Worm (Caenorhabditis elegans): ENCODE measurements around the gene dmsr-16.
A peak's percentile ranks its signal among the peaks of the same experiment; 100 is the strongest.

The dmsr-16 gene

DNA sequence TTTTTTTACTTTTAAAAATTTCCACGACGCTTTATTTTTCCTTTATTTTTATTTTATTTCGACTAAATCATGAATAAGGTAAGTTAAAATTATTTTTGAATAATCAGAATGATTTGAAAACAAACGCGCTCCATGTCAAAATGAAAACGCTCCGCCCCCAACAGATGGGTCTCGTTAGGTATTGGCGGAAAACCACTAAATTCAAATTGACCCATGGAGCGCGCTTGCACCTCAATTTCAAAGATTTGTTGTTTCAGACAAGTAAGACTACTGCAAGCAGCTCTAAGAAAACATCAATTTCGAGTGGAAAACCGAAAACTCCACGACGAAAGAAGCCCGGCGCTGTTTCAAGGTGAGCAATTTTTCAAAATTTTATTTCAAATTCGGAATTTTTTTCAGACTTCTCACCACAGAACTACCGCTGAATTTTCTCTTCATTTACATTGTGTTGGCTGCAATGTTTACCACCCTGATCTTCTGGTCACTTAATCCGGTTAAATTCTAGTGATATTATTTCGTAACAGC, 20.9 kb downstream of the dmsr-16 start, which contains the start of gene ZC404.2:
TSS of gene ZC404.2 (plus strand) at position 47 of the 525 bp plus-strand sequence.
- TF ChIP-seq mdl-1 (tag; optimal IDR thresholded peaks at IDR 0.05) = no peak
- no peak for TF ChIP-seq mml-1 (tag; optimal IDR thresholded peaks at IDR 0.05)
- no peak for TF ChIP-seq egl-5 (tag; optimal IDR thresholded peaks at IDR 0.05)
- no peak for TF ChIP-seq tbx-2 (tag; optimal IDR thresholded peaks at IDR 0.05)
- TF ChIP-seq ztf-11 (tag; optimal IDR thresholded peaks at IDR 0.05) = no peak
- no peak for TF ChIP-seq pha-4 (tag; optimal IDR thresholded peaks at IDR 0.05)
- TF ChIP-seq nhr-28 (tag; optimal IDR thresholded peaks at IDR 0.05) = no peak
- no peak for TF ChIP-seq egl-27 (tag; optimal IDR thresholded peaks at IDR 0.05)

DNA sequence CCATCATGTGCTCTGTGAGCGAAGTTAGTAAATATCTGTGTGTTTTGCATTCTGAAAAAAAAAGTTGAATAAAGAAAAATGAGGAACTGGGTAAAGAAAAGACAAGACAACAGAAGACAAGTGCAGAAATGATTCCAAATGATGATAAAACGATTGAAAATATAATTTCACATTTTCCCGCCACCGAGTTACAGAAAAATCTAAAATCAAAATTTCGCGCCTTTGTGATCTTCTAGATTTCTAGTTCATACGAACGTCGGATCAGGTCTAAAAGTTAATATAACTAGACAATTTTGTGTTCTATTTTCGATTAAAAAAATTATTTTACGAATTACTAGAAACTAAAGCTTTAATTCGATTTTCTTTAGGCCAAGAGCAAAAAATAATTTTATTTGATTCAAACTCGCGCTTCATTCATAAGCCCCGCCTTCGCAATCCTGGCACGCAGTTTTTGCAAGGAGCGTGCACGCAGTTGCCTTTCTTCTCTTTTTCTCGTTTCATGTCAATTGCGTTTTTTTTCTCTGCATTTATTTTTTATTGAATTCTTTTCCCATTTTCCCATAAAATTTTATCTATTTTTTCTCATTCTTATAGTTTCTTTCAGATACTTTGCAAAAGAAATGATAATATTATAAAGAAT, 23.9 kb downstream of the dmsr-16 start, which contains the start of the genes spn-4 and spe-39:
TSS of gene spn-4 (minus strand) at position 51 of the 640 bp plus-strand sequence.
TSS of gene spe-39 (plus strand) at position 599 of the 640 bp plus-strand sequence.
- no peak for TF ChIP-seq daf-12 (tag; optimal IDR thresholded peaks at IDR 0.05)
- peak; percentile 77 for TF ChIP-seq nhr-43 (tag; optimal IDR thresholded peaks at IDR 0.05; ENCODE audit: poor library complexity, severe bottlenecking)
- peak; percentile 29 for TF ChIP-seq pqm-1 (tag; optimal IDR thresholded peaks at IDR 0.05)
- TF ChIP-seq nhr-25 (tag; optimal IDR thresholded peaks at IDR 0.05) = peak; percentile 34
- TF ChIP-seq ceh-9 (tag; optimal IDR thresholded peaks at IDR 0.05) = no peak
- no peak for TF ChIP-seq aly-2 (tag; optimal IDR thresholded peaks at IDR 0.05)
- peak; percentile 53 for TF ChIP-seq skn-1 (tag; optimal IDR thresholded peaks at IDR 0.05)
- no peak for TF ChIP-seq ceh-28 (tag; optimal IDR thresholded peaks at IDR 0.05)
- TF ChIP-seq elt-3 (tag; optimal IDR thresholded peaks at IDR 0.05) = no peak
- peak; percentile 7 for TF ChIP-seq egl-5 (tag; optimal IDR thresholded peaks at IDR 0.05)
- TF ChIP-seq ZK546.5 (tag; optimal IDR thresholded peaks at IDR 0.05) = no peak
- no peak for TF ChIP-seq sea-2 (GFP tag; optimal IDR thresholded peaks at IDR 0.05)
- TF ChIP-seq nhr-12 (tag; optimal IDR thresholded peaks at IDR 0.05) = no peak
- no peak for TF ChIP-seq nhr-28 (tag; optimal IDR thresholded peaks at IDR 0.05)
- TF ChIP-seq mdl-1 (tag; optimal IDR thresholded peaks at IDR 0.05) = no peak
- no peak for TF ChIP-seq egl-27 (tag; optimal IDR thresholded peaks at IDR 0.05)
- TF ChIP-seq elt-2 (tag; optimal IDR thresholded peaks at IDR 0.05) = peak; percentile 32
- TF ChIP-seq jun-1 (tag; optimal IDR thresholded peaks at IDR 0.05) = no peak
- TF ChIP-seq mml-1 (tag; optimal IDR thresholded peaks at IDR 0.05) = no peak
- peak; percentile 65 for TF ChIP-seq lin-39 (tag; optimal IDR thresholded peaks at IDR 0.05)
- TF ChIP-seq snpc-4 (tag; optimal IDR thresholded peaks at IDR 0.05) = peak; percentile 47
- TF ChIP-seq nhr-77 (tag; optimal IDR thresholded peaks at IDR 0.05) = no peak
- peak; percentile 10 for TF ChIP-seq lsy-12 (tag; optimal IDR thresholded peaks at IDR 0.05)
- TF ChIP-seq nhr-11 (tag; optimal IDR thresholded peaks at IDR 0.05) = no peak
- no peak for TF ChIP-seq ztf-11 (tag; optimal IDR thresholded peaks at IDR 0.05)
- TF ChIP-seq elt-1 (tag; optimal IDR thresholded peaks at IDR 0.05) = peak; percentile 10
- no peak for TF ChIP-seq pha-4 (tag; optimal IDR thresholded peaks at IDR 0.05)
- peak; percentile 66 for TF ChIP-seq R02D3.7 (tag; optimal IDR thresholded peaks at IDR 0.05)
- TF ChIP-seq nhr-67 (tag; optimal IDR thresholded peaks at IDR 0.05) = peak; percentile 28
- TF ChIP-seq nhr-76 (tag; optimal IDR thresholded peaks at IDR 0.05) = peak; percentile 51
- TF ChIP-seq fkh-10 (GFP tag; optimal IDR thresholded peaks at IDR 0.05) = no peak
- peak; percentile 92 for TF ChIP-seq hmg-11 (tag; optimal IDR thresholded peaks at IDR 0.05)
- peak; percentile 55 for TF ChIP-seq lin-15B (tag; optimal IDR thresholded peaks at IDR 0.05)
- no peak for TF ChIP-seq fos-1 (tag; optimal IDR thresholded peaks at IDR 0.05)
- no peak for TF ChIP-seq eor-1 (tag; optimal IDR thresholded peaks at IDR 0.05)
- no peak for TF ChIP-seq fkh-2 (tag; optimal IDR thresholded peaks at IDR 0.05)
- TF ChIP-seq unc-39 (tag; optimal IDR thresholded peaks at IDR 0.05) = no peak
- peak; percentile 81 for TF ChIP-seq nhr-23 (tag; optimal IDR thresholded peaks at IDR 0.05)
- TF ChIP-seq zag-1 (tag; optimal IDR thresholded peaks at IDR 0.05) = no peak
- no peak for TF ChIP-seq unc-62 (GFP tag; optimal IDR thresholded peaks at IDR 0.05)
- TF ChIP-seq ceh-16 (tag; optimal IDR thresholded peaks at IDR 0.05) = no peak
- TF ChIP-seq ceh-82 (tag; optimal IDR thresholded peaks at IDR 0.05) = no peak
- no peak for TF ChIP-seq ztf-4 (tag; optimal IDR thresholded peaks at IDR 0.05)
- no peak for TF ChIP-seq ama-1 (optimal IDR thresholded peaks at IDR 0.05)
- TF ChIP-seq tbx-2 (tag; optimal IDR thresholded peaks at IDR 0.05) = no peak
- TF ChIP-seq nhr-237 (tag; optimal IDR thresholded peaks at IDR 0.05) = no peak
- TF ChIP-seq nfya-1 (tag; optimal IDR thresholded peaks at IDR 0.05; ENCODE audit: insufficient read depth) = peak; percentile 83

Measured in whole organism, L3 larva.